Fruit fly (Drosophila melanogaster): ENCODE measurements around the gene ogre.

- TF ChIP-seq ovo (GFP tag; optimal IDR thresholded peaks at IDR 0.05) (no peak), cic (GFP tag; optimal IDR thresholded peaks at IDR 0.05) (no peak), toe (GFP tag; optimal IDR thresholded peaks at IDR 0.05) (no peak)
Measured at dm6 chrX:7007693-7008092, 16.6 kb upstream of the ogre start.

Data from whole organism, adult.